Worm (Caenorhabditis elegans) whole organism, L4/young adult: ENCODE measurements around the gene F01D5.5.

Experiments
- dao-5 ChIP-seq: sonication (generic microtip); optimal IDR thresholded peaks from 2 replicates; lab custom pipeline; 2016; ENCODE audit warnings: missing genotype, missing genetic modification characterization, moderate library complexity, missing compliant biosample characterization
- him-1 ChIP-seq: sonication (generic microtip); optimal IDR thresholded peaks from 2 replicates; lab custom pipeline; 2016; ENCODE audit warnings: missing genotype, missing genetic modification reagents, missing genetic modification characterization, missing compliant biosample characterization

DNA sequence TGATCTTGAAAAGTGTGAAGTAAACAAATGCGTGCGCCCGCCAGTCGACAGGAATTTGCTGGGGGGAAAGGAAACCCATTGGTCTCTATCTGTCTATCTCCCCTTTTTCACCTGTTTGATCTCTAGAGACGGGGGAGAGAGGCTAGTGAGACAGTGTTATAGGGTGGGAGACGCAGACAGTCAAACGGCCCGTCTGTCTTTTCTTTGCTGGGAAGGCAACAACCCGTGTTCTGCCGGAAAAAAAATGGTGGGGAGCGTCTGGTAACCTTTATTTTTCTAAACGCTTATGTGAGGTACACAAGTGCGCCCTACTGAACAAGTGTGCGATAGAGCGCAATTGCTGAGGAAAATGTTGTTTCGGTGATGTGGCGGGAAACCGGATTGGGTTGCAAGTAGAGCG is 48.4 kb upstream of the F01D5.5 start:
- TF ChIP-seq dao-5, result no peak
- no peak for TF ChIP-seq him-1
